Worm (Caenorhabditis elegans) whole organism, young adult: ENCODE results near the gene D2096.9.
A peak's percentile ranks its signal among the peaks of the same experiment; 100 is the strongest.

Experiments
- B0035.1 ChIP-seq: sonication (generic microtip); optimal IDR thresholded peaks from 2 replicates; lab custom pipeline; 2016; ENCODE audit warnings: missing genetic modification characterization, mild to moderate bottlenecking, missing compliant biosample characterization, missing genotype, missing genetic modification reagents
- B0336.3 ChIP-seq: fragments of 200-800 bp; sonication (Bioruptor generic); IDR thresholded peaks from 2 replicates; pipeline ENCODE4 v1.3.6; 2022; ENCODE audit warnings: missing genetic modification characterization, missing compliant biosample characterization
- F22D6.2 ChIP-seq: sonication (generic microtip); optimal IDR thresholded peaks from 2 replicates; lab custom pipeline; 2016; ENCODE audit warnings: mild to moderate bottlenecking, missing genetic modification characterization, missing compliant biosample characterization
- F37B4.10 ChIP-seq: fragments of 200-800 bp; sonication (Bioruptor generic); IDR thresholded peaks from 2 replicates; pipeline ENCODE4 v1.3.6; 2022; ENCODE audit warnings: missing genetic modification characterization, missing compliant biosample characterization
- F52B5.7 ChIP-seq: sonication (generic microtip); optimal IDR thresholded peaks from 2 replicates; lab custom pipeline; 2016; ENCODE audit warnings: mild to moderate bottlenecking, missing genetic modification characterization, missing compliant biosample characterization
- F55B11.4 ChIP-seq: sonication (generic microtip); optimal IDR thresholded peaks from 2 replicates; lab custom pipeline; 2016; ENCODE audit warnings: missing compliant biosample characterization, missing genetic modification characterization, borderline replicate concordance; ENCODE audit not compliant: insufficient read depth
- F57A8.1 ChIP-seq: fragments of 200-800 bp; sonication (Bioruptor generic); optimal IDR thresholded peaks from 2 replicates; lab custom pipeline; 2018; ENCODE audit warnings: mild to moderate bottlenecking, missing genetic modification characterization, moderate library complexity, missing compliant biosample characterization
- F57C9.4 ChIP-seq: sonication (generic microtip); optimal IDR thresholded peaks from 2 replicates; lab custom pipeline; 2017; ENCODE audit warnings: mild to moderate bottlenecking, missing genetic modification characterization, missing compliant biosample characterization
- K11D2.4 ChIP-seq: fragments of 200-800 bp; sonication (Bioruptor generic); IDR thresholded peaks from 2 replicates; pipeline ENCODE4 v1.3.6; 2022; ENCODE audit warnings: missing genetic modification reagents, missing genetic modification characterization, missing compliant biosample characterization
- akir-1 ChIP-seq: fragments of 200-800 bp; sonication (Bioruptor generic); optimal IDR thresholded peaks from 2 replicates; lab custom pipeline; 2018; ENCODE audit warnings: mild to moderate bottlenecking, missing genetic modification characterization, moderate library complexity, missing compliant biosample characterization
- ama-1 ChIP-seq, 3 experiments: fragments of 150-350 bp in 1 of 3; sonication (generic microtip) in 2 of 3; optimal IDR thresholded peaks; 2 replicates each; lab custom pipeline; 2014 to 2018; ENCODE audit warnings: missing biosample characterization in 2 of 3, missing genetic modification characterization in 2 of 3, missing genetic modification reagents in 2 of 3
- aptf-3 ChIP-seq: fragments of 200-800 bp; sonication (Bioruptor generic); IDR thresholded peaks from 2 replicates; pipeline ENCODE4 v1.3.6; 2022; ENCODE audit warnings: missing genetic modification characterization, missing compliant biosample characterization
- atf-7 ChIP-seq: sonication (generic microtip); optimal IDR thresholded peaks from 2 replicates; lab custom pipeline; 2017; ENCODE audit warnings: mild to moderate bottlenecking, missing genetic modification characterization, missing compliant biosample characterization
- athp-1 ChIP-seq: sonication (generic microtip); optimal IDR thresholded peaks from 2 replicates; lab custom pipeline; 2017; ENCODE audit warnings: mild to moderate bottlenecking, missing genetic modification characterization, missing compliant biosample characterization
- attf-5 ChIP-seq: fragments of 200-800 bp; sonication (Bioruptor generic); optimal IDR thresholded peaks from 2 replicates; lab custom pipeline; 2018; ENCODE audit warnings: mild to moderate bottlenecking, missing genetic modification characterization, missing compliant biosample characterization
- bed-1 ChIP-seq: fragments of 200-800 bp; sonication (Bioruptor generic); IDR thresholded peaks from 2 replicates; pipeline ENCODE4 v1.3.6; 2022; ENCODE audit warnings: missing genetic modification reagents, missing genetic modification characterization, missing compliant biosample characterization
- bed-2 ChIP-seq: fragments of 200-800 bp; sonication (Bioruptor generic); IDR thresholded peaks from 2 replicates; pipeline ENCODE4 v1.3.6; 2022; ENCODE audit warnings: missing genetic modification reagents, missing genetic modification characterization, missing compliant biosample characterization
- ccch-3 ChIP-seq: fragments of 200-800 bp; sonication (Bioruptor generic); optimal IDR thresholded peaks from 2 replicates; lab custom pipeline; 2018; ENCODE audit warnings: mild to moderate bottlenecking, missing genetic modification characterization, missing compliant biosample characterization
- ceh-100 ChIP-seq: fragments of 200-800 bp; sonication (Bioruptor generic); IDR thresholded peaks from 2 replicates; pipeline ENCODE4 v1.3.6; 2022; ENCODE audit warnings: missing genetic modification reagents, missing genetic modification characterization, missing compliant biosample characterization
- dox-1 ChIP-seq: fragments of 200-800 bp; sonication (Bioruptor generic); IDR thresholded peaks from 2 replicates; pipeline ENCODE4 v1.3.6; 2022; ENCODE audit warnings: missing genetic modification reagents, missing genetic modification characterization, missing compliant biosample characterization
- dpff-1 ChIP-seq: sonication (generic microtip); optimal IDR thresholded peaks from 2 replicates; lab custom pipeline; 2017; ENCODE audit warnings: mild to moderate bottlenecking, missing genetic modification characterization, missing compliant biosample characterization
- him-1 ChIP-seq: sonication (generic microtip); optimal IDR thresholded peaks from 2 replicates; lab custom pipeline; 2016; ENCODE audit warnings: missing genotype, missing genetic modification reagents, missing genetic modification characterization, missing compliant biosample characterization
- hmg-1.2 ChIP-seq: fragments of 200-800 bp; sonication (Bioruptor generic); IDR thresholded peaks from 2 replicates; pipeline ENCODE4 v1.3.6; 2022; ENCODE audit warnings: missing genetic modification reagents, missing genetic modification characterization, missing compliant biosample characterization
- let-526 ChIP-seq: fragments of 200-800 bp; sonication (Bioruptor generic); IDR thresholded peaks from 2 replicates; pipeline ENCODE4 v1.3.6; 2022; ENCODE audit warnings: missing genetic modification reagents, missing genetic modification characterization, missing compliant biosample characterization
- lin-35 ChIP-seq, 3 experiments: fragments of 150-350 bp in 2 of 3; sonication (generic microtip) in 1 of 3; optimal IDR thresholded peaks; 2 replicates each; lab custom pipeline; 2014 to 2018; ENCODE audit warnings: missing biosample characterization in 3 of 3, missing genetic modification characterization in 3 of 3, missing genetic modification reagents in 3 of 3
- lin-40 ChIP-seq: sonication (generic microtip); optimal IDR thresholded peaks from 2 replicates; lab custom pipeline; 2016; ENCODE audit warnings: missing genetic modification characterization, mild to moderate bottlenecking, missing compliant biosample characterization, missing genotype, missing genetic modification reagents
- lin-54 ChIP-seq: fragments of 200-800 bp; sonication (Bioruptor generic); optimal IDR thresholded peaks from 2 replicates; lab custom pipeline; 2018; ENCODE audit warnings: mild to moderate bottlenecking, missing genetic modification characterization, missing compliant biosample characterization
- lsl-1 ChIP-seq: fragments of 200-800 bp; sonication (Bioruptor generic); optimal IDR thresholded peaks from 2 replicates; lab custom pipeline; 2018; ENCODE audit warnings: mild to moderate bottlenecking, missing genetic modification characterization, moderate library complexity, missing compliant biosample characterization
- lsy-27 ChIP-seq: sonication (generic microtip); optimal IDR thresholded peaks from 2 replicates; lab custom pipeline; 2017; ENCODE audit warnings: missing genetic modification characterization, mild to moderate bottlenecking, missing compliant biosample characterization, antibody characterized with exemption, missing genotype, borderline replicate concordance; ENCODE audit not compliant: insufficient read depth
- madf-10 ChIP-seq: sonication (generic microtip); optimal IDR thresholded peaks from 2 replicates; lab custom pipeline; 2016; ENCODE audit warnings: mild to moderate bottlenecking, missing genetic modification characterization, missing compliant biosample characterization
- madf-3 ChIP-seq: fragments of 200-800 bp; sonication (Bioruptor generic); IDR thresholded peaks from 2 replicates; pipeline ENCODE4 v1.3.6; 2022; ENCODE audit warnings: missing genetic modification reagents, missing genetic modification characterization, missing compliant biosample characterization
- madf-6 ChIP-seq: fragments of 200-800 bp; sonication (Bioruptor generic); IDR thresholded peaks from 2 replicates; pipeline ENCODE4 v1.3.6; 2022; ENCODE audit warnings: missing genetic modification reagents, missing genetic modification characterization, missing compliant biosample characterization
- mel-28 ChIP-seq: sonication (generic microtip); optimal IDR thresholded peaks from 2 replicates; lab custom pipeline; 2016; ENCODE audit warnings: borderline replicate concordance, mild to moderate bottlenecking, missing genetic modification characterization, missing compliant biosample characterization
- nfyb-1 ChIP-seq: fragments of 200-800 bp; sonication (Bioruptor generic); IDR thresholded peaks from 2 replicates; pipeline ENCODE4 v1.3.6; 2022; ENCODE audit warnings: missing genetic modification reagents, missing genetic modification characterization, missing compliant biosample characterization
- nhr-80 ChIP-seq: sonication (generic microtip); optimal IDR thresholded peaks from 2 replicates; lab custom pipeline; 2016; ENCODE audit warnings: missing genetic modification characterization, missing compliant biosample characterization
- nhr-90 ChIP-seq: sonication (generic microtip); optimal IDR thresholded peaks from 2 replicates; lab custom pipeline; 2016; ENCODE audit warnings: missing genotype, mild to moderate bottlenecking, missing genetic modification characterization, missing compliant biosample characterization
- pha-4 ChIP-seq: fragments of 150-350 bp; sonication (generic microtip); optimal IDR thresholded peaks from 2 replicates; lab custom pipeline; 2014; ENCODE audit warnings: missing biosample characterization, missing genetic modification reagents, missing genetic modification characterization
- rcor-1 ChIP-seq: fragments of 200-800 bp; sonication (Bioruptor generic); IDR thresholded peaks from 2 replicates; pipeline ENCODE4 v1.3.6; 2022; ENCODE audit warnings: missing genetic modification reagents, missing genetic modification characterization, missing compliant biosample characterization
- rec-8 ChIP-seq, 2 experiments: sonication (generic microtip); optimal IDR thresholded peaks; 2 replicates each; lab custom pipeline; 2016; ENCODE audit warnings: mild to moderate bottlenecking in 2 of 2, missing genetic modification characterization in 2 of 2, missing genetic modification reagents in 2 of 2, missing genotype in 2 of 2, missing biosample characterization in 1 of 2, missing compliant biosample characterization in 1 of 2, moderate library complexity in 1 of 2
- snpc-1.1 ChIP-seq: sonication (generic microtip); optimal IDR thresholded peaks from 2 replicates; lab custom pipeline; 2017; ENCODE audit warnings: missing genetic modification characterization, mild to moderate bottlenecking, missing compliant biosample characterization, antibody characterized with exemption, moderate library complexity, missing genotype, missing genetic modification reagents; ENCODE audit not compliant: insufficient read depth
- somi-1 ChIP-seq: fragments of 200-800 bp; sonication (Bioruptor generic); optimal IDR thresholded peaks from 2 replicates; lab custom pipeline; 2018; ENCODE audit warnings: mild to moderate bottlenecking, missing genetic modification characterization, missing compliant biosample characterization
- sptf-2 ChIP-seq: fragments of 200-800 bp; sonication (Bioruptor generic); optimal IDR thresholded peaks from 2 replicates; lab custom pipeline; 2018; ENCODE audit warnings: mild to moderate bottlenecking, missing genetic modification characterization, missing compliant biosample characterization
- tbp1 ChIP-seq: fragments of 200-800 bp; sonication (Bioruptor generic); optimal IDR thresholded peaks from 2 replicates; lab custom pipeline; 2018; ENCODE audit warnings: mild to moderate bottlenecking, missing genetic modification characterization, missing compliant biosample characterization
- tlf-1 ChIP-seq: fragments of 200-800 bp; sonication (Bioruptor generic); optimal IDR thresholded peaks from 2 replicates; lab custom pipeline; 2018; ENCODE audit warnings: mild to moderate bottlenecking, missing genetic modification characterization, missing compliant biosample characterization
- unc-130 ChIP-seq: sonication (generic microtip); optimal IDR thresholded peaks from 2 replicates; lab custom pipeline; 2016; ENCODE audit warnings: missing genetic modification reagents, missing genetic modification characterization, missing compliant biosample characterization
- unc-62 ChIP-seq: fragments of 150-350 bp; optimal IDR thresholded peaks from 2 replicates; lab custom pipeline; 2014; ENCODE audit warnings: missing biosample characterization, missing genetic modification reagents, missing genetic modification characterization
- zim-3 ChIP-seq: sonication (generic microtip); optimal IDR thresholded peaks from 2 replicates; lab custom pipeline; 2017; ENCODE audit warnings: mild to moderate bottlenecking, missing genetic modification characterization, moderate library complexity, missing compliant biosample characterization
- ztf-28 ChIP-seq: fragments of 200-800 bp; sonication (Bioruptor generic); IDR thresholded peaks from 2 replicates; pipeline ENCODE4 v1.3.6; 2022; ENCODE audit warnings: missing genetic modification reagents, missing genetic modification characterization, missing compliant biosample characterization

Gene D2096.9

ce11 chrIV:8428492-8428891 is 45.9 kb upstream of the D2096.9 start (continued):
- TF ChIP-seq attf-5 (peak; percentile 57), nfyb-1 (GFP tag; lab: Robert Waterston, UW) (peak; percentile 95), F57A8.1 (GFP tag; lab: Kevin White, UChicago) (peak; percentile 55), B0336.3 (peak; percentile 98), somi-1 (peak; percentile 70), dox-1 (GFP tag; lab: Robert Waterston, UW) (peak; percentile 98; the same call in 1 of the 2 replicates), rcor-1 (peak; percentile 97), hmg-1.2 (peak; percentile 100), aptf-3 (no peak), lin-40 (tag; lab: Kevin White, UChicago) (peak; percentile 85), B0035.1 (tag; lab: Kevin White, UChicago) (peak; percentile 34), nhr-80 (peak; percentile 82), unc-130 (GFP tag; lab: Kevin White, UChicago) (peak; percentile 74), akir-1 (no peak), him-1 (peak; percentile 94), sptf-2 (GFP tag; lab: Kevin White, UChicago) (no peak), lsl-1 (GFP tag; lab: Kevin White, UChicago) (peak; percentile 87), ama-1 (optimal IDR thresholded peaks at IDR 0.05; lab: Kevin White, UChicago) (peak; percentile 72), ama-1 (GFP tag; optimal IDR thresholded peaks at IDR 0.05; lab: Kevin White, UChicago) (no peak), bed-1 (GFP tag; lab: Robert Waterston, UW) (no peak), F22D6.2 (tag; lab: Kevin White, UChicago) (peak; percentile 34), mel-28 (tag; lab: Kevin White, UChicago) (no peak), madf-3 (GFP tag; lab: Robert Waterston, UW) (peak; percentile 88), madf-6 (peak; percentile 91), bed-2 (GFP tag; lab: Robert Waterston, UW) (no peak), nhr-90 (tag; lab: Kevin White, UChicago) (peak; percentile 25), F57C9.4 (tag; lab: Kevin White, UChicago) (no peak), ccch-3 (GFP tag; lab: Kevin White, UChicago) (no peak), ztf-28 (GFP tag; lab: Robert Waterston, UW) (peak; percentile 40; the same call in 1 of the 2 replicates), madf-10 (tag; lab: Kevin White, UChicago) (peak; percentile 75), tbp1 (GFP tag; lab: Kevin White, UChicago) (peak; percentile 83), unc-62 (no peak), dpff-1 (tag; lab: Kevin White, UChicago) (no peak), lin-54 (GFP tag; lab: Kevin White, UChicago) (peak; percentile 85), lsy-27 (no peak), zim-3 (tag; lab: Kevin White, UChicago) (no peak), let-526 (no peak), snpc-1.1 (tag; lab: Kevin White, UChicago) (peak; percentile 99), F37B4.10 (0 out of 2 replicates have a peak, but pooled peaks have one; percentile 18), pha-4 (no peak), tlf-1 (GFP tag; lab: Kevin White, UChicago) (peak; percentile 84), F55B11.4 (tag; lab: Kevin White, UChicago) (no peak), athp-1 (tag; lab: Kevin White, UChicago) (peak; percentile 58), K11D2.4 (GFP tag; lab: Robert Waterston, UW) (peak; percentile 61), F52B5.7 (peak; percentile 70), lin-35 (GFP tag; optimal IDR thresholded peaks at IDR 0.05; lab: Kevin White, UChicago) (peak in 1 of 3 experiments; percentile 20), rec-8 (tag; optimal IDR thresholded peaks at IDR 0.05; lab: Kevin White, UChicago) (peak in 1 of 2 experiments; percentile 20), ceh-100 (peak; percentile 76), atf-7 (tag; lab: Kevin White, UChicago) (peak; percentile 47)
